Worm (Caenorhabditis elegans) whole organism, late embryonic: Measurements from ENCODE around the gene ZK1127.4.

ENCODE experiments used
- C38D4.7 ChIP-seq: fragments of 200-800 bp; sonication (Bioruptor generic); optimal IDR thresholded peaks from 2 replicates; lab custom pipeline; 2018; ENCODE audit warnings: mild to moderate bottlenecking, missing genetic modification characterization, moderate library complexity, missing compliant biosample characterization
- dmd-4 ChIP-seq: sonication (generic microtip); optimal IDR thresholded peaks from 2 replicates; lab custom pipeline; 2016; ENCODE audit warnings: borderline replicate concordance, missing genetic modification characterization, missing compliant biosample characterization
- dve-1 ChIP-seq: sonication (generic microtip); optimal IDR thresholded peaks from 2 replicates; lab custom pipeline; 2017; ENCODE audit warnings: antibody characterized with exemption, mild to moderate bottlenecking, missing genetic modification characterization, missing compliant biosample characterization
- nhr-11 ChIP-seq: fragments of 150-350 bp; optimal IDR thresholded peaks from 2 replicates; lab custom pipeline; 2014; ENCODE audit warnings: missing biosample characterization, missing genetic modification characterization
- pha-4 ChIP-seq: fragments of 150-350 bp; optimal IDR thresholded peaks from 2 replicates; lab custom pipeline; 2018; ENCODE audit warnings: missing biosample characterization, missing genetic modification reagents, missing genetic modification characterization
- sox-2 ChIP-seq: fragments of 200-800 bp; sonication (Bioruptor generic); IDR thresholded peaks from 2 replicates; pipeline ENCODE4 v1.3.6; 2022; ENCODE audit warnings: missing genetic modification reagents, missing genetic modification characterization, missing compliant biosample characterization

DNA sequence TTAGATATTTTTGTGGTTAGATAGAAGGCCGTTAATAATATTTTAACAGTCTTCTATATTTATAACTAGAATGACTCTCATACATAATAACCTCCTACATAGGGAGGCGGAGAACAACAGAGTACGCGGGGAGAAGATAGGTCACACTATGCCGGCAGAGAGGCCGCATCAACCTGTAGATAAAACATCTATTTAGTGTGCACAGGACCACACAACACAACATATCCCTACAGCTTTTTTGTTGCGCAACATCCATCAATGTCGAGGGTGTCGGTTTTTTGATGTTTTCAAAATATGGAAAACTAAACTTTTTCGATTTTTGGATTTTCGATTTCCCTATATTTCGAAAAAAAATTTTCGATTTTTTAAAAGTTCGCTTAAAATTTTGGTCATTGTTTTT lies 37.1 kb downstream of the ZK1127.4 start:
- TF ChIP-seq sox-2 (GFP tag; lab: Robert Waterston, UW) (no peak), dve-1 (tag; lab: Kevin White, UChicago) (no peak), nhr-11 (no peak), dmd-4 (tag; lab: Kevin White, UChicago) (no peak), C38D4.7 (GFP tag; lab: Kevin White, UChicago) (no peak), pha-4 (no peak)
